Worm (Caenorhabditis elegans) whole organism, L2 larva: ENCODE data around the gene nhr-117.

Experiments
- Y55F3AM.14 ChIP-seq: fragments of 200-800 bp; sonication (Bioruptor generic); optimal IDR thresholded peaks from 2 replicates; lab custom pipeline; 2018; ENCODE audit warnings: mild to moderate bottlenecking, missing genetic modification characterization, missing compliant biosample characterization
- ceh-82 ChIP-seq: fragments of 150-350 bp; optimal IDR thresholded peaks from 2 replicates; lab custom pipeline; 2014; ENCODE audit warnings: missing biosample characterization, missing genetic modification characterization
- ztf-11 ChIP-seq: sonication (generic microtip); optimal IDR thresholded peaks from 2 replicates; lab custom pipeline; 2017; ENCODE audit warnings: missing biosample characterization, missing genetic modification characterization

DNA sequence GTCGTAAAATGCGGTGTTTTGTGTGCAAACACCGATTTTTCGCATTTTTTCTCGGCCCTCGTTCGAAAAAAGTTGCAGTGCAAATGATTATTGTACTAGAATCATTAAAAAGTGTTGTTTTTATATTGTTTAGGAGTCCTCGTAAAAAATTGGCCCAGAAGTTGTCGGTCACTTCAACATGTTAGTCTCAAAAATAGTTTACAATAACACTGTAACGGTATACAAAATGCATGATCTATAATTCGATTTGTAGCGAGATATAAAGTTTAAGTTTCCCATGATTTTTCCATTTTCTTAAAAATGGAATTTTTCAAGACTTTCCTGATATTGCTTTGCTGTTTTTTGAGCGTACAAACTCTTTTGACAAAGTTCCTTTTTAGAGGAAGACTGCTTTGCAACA is 45.6 kb upstream of the nhr-117 start, which contains the start of gene K04F1.8:
- no peak for TF ChIP-seq ceh-82
- no peak for TF ChIP-seq ztf-11 (tag; lab: Kevin White, UChicago)
- TF ChIP-seq Y55F3AM.14 (GFP tag; lab: Kevin White, UChicago) = no peak
